Fruit fly (Drosophila melanogaster): ENCODE measurements around the gene CG7115.

CG7115 gene

dm6 chr2L:7799804-7800433, 21.0 kb upstream of the CG7115 start, which contains the start of the genes Herp and r2d2 (continued):
- TF ChIP-seq oc (tag; optimal IDR thresholded peaks at IDR 0.05), result no peak
- TF ChIP-seq CG12104 (GFP tag; optimal IDR thresholded peaks at IDR 0.05), result peak; percentile 85
- no peak for TF ChIP-seq z (GFP tag; IDR thresholded peaks at IDR 0.05)
- 0 out of 3 replicates have a peak, but pooled peaks have one; percentile 26 for TF ChIP-seq hb (GFP tag; IDR thresholded peaks at IDR 0.05; ENCODE audit: partially characterized antibody)
- peak; percentile 97 for TF ChIP-seq CG10543 (GFP tag; optimal IDR thresholded peaks at IDR 0.05)
- peak; percentile 52 for TF ChIP-seq CG10431 (GFP tag; optimal IDR thresholded peaks at IDR 0.05)
- TF ChIP-seq CG2116 (GFP tag; optimal IDR thresholded peaks at IDR 0.05), result peak; percentile 99
- peak; percentile 81 for TF ChIP-seq CG31224 (GFP tag; IDR thresholded peaks at IDR 0.05)
- TF ChIP-seq cwo (GFP tag; optimal IDR thresholded peaks at IDR 0.05), result peak; percentile 79
- TF ChIP-seq CG12219 (GFP tag; optimal IDR thresholded peaks at IDR 0.05), result peak; percentile 83
- TF ChIP-seq Eip74EF (GFP tag; optimal IDR thresholded peaks at IDR 0.05), result peak in 1 of 2 experiments; percentile 69
- no peak for TF ChIP-seq CkIIα-i1 (GFP tag; IDR thresholded peaks at IDR 0.05)
- TF ChIP-seq sens (GFP tag), result peak; percentile 98
- peak; percentile 93 for TF ChIP-seq Dll (GFP tag; IDR thresholded peaks at IDR 0.05; ENCODE audit: partially characterized antibody)
- TF ChIP-seq Myb (GFP tag; optimal IDR thresholded peaks at IDR 0.05), result peak; percentile 89
- peak; percentile 80; the same call in 2 of the 3 replicates for TF ChIP-seq jigr1 (GFP tag; IDR thresholded peaks at IDR 0.05)
- TF ChIP-seq Atf3 (GFP tag; optimal IDR thresholded peaks at IDR 0.05), result peak; percentile 91
- TF ChIP-seq CG10366 (GFP tag; IDR thresholded peaks at IDR 0.05), result peak; percentile 74
- TF ChIP-seq seq (GFP tag; IDR thresholded peaks at IDR 0.05), result peak; percentile 70
- peak; percentile 92 for TF ChIP-seq CG30020 (tag; optimal IDR thresholded peaks at IDR 0.05)
- peak; percentile 24 for TF ChIP-seq CG6254 (GFP tag; optimal IDR thresholded peaks at IDR 0.05)
- peak; percentile 71 for TF ChIP-seq Lhr (GFP tag; optimal IDR thresholded peaks at IDR 0.05)
- peak; percentile 85 for TF ChIP-seq eyg (GFP tag; optimal IDR thresholded peaks at IDR 0.05)
- TF ChIP-seq CG13296 (GFP tag; optimal IDR thresholded peaks at IDR 0.05), result peak; percentile 92
- peak; percentile 73 for TF ChIP-seq CG4854 (GFP tag; optimal IDR thresholded peaks at IDR 0.05)
- TF ChIP-seq sna (GFP tag; IDR thresholded peaks at IDR 0.05; ENCODE audit: partially characterized antibody), result peak; percentile 80
- TF ChIP-seq ken (GFP tag; IDR thresholded peaks at IDR 0.05), result peak; percentile 88
- peak; percentile 58; the same call in 2 of the 3 replicates for TF ChIP-seq CG2889 (GFP tag; IDR thresholded peaks at IDR 0.05)
- TF ChIP-seq kah (GFP tag; optimal IDR thresholded peaks at IDR 0.05), result peak; percentile 95
- peak; percentile 91 for TF ChIP-seq Aef1 (GFP tag; IDR thresholded peaks at IDR 0.05)
- peak; percentile 65 for TF ChIP-seq CG3407 (GFP tag; optimal IDR thresholded peaks at IDR 0.05)
- peak; percentile 48 for TF ChIP-seq corto (GFP tag; optimal IDR thresholded peaks at IDR 0.05)
- peak; percentile 55; the same call in 1 of the 2 replicates for TF ChIP-seq ap (GFP tag; IDR thresholded peaks at IDR 0.05)
- peak; percentile 28 for TF ChIP-seq grn (GFP tag; optimal IDR thresholded peaks at IDR 0.05)
- peak; percentile 72 for TF ChIP-seq ac (GFP tag; optimal IDR thresholded peaks at IDR 0.05)
- TF ChIP-seq CG14965 (GFP tag; optimal IDR thresholded peaks at IDR 0.05; ENCODE audit: borderline replicate concordance), result peak; percentile 54
- TF ChIP-seq CG18619 (GFP tag; optimal IDR thresholded peaks at IDR 0.05), result peak; percentile 91
- peak; percentile 84 for TF ChIP-seq CG8281 (tag; optimal IDR thresholded peaks at IDR 0.05)
- peak; percentile 84 for TF ChIP-seq D19B (GFP tag; optimal IDR thresholded peaks at IDR 0.05)
- peak; percentile 94 for TF ChIP-seq CG18599 (GFP tag; optimal IDR thresholded peaks at IDR 0.05)
- peak; percentile 55 for TF ChIP-seq ash1 (GFP tag; optimal IDR thresholded peaks at IDR 0.05)
- TF ChIP-seq E2f1 (GFP tag; IDR thresholded peaks at IDR 0.05), result peak; percentile 68
- peak; percentile 89 for TF ChIP-seq CG1602 (GFP tag; optimal IDR thresholded peaks at IDR 0.05)
- peak; percentile 94 for TF ChIP-seq CG13424 (tag; optimal IDR thresholded peaks at IDR 0.05)
- TF ChIP-seq Drgx (GFP tag; IDR thresholded peaks at IDR 0.05), result peak; percentile 84
- TF ChIP-seq Oli (tag; optimal IDR thresholded peaks at IDR 0.05), result peak; percentile 83
- peak; percentile 92 for TF ChIP-seq CG13287 (GFP tag; IDR thresholded peaks at IDR 0.05; ENCODE audit: partially characterized antibody)
- TF ChIP-seq amos (GFP tag; IDR thresholded peaks at IDR 0.05; ENCODE audit: partially characterized antibody), result peak; percentile 70; the same call in 1 of the 2 replicates
